Worm (Caenorhabditis elegans) whole organism, L2 larva: ENCODE data around the gene nhr-28.

ENCODE experiments used
- C34F6.9 ChIP-seq: fragments of 150-350 bp; optimal IDR thresholded peaks from 2 replicates; lab custom pipeline; 2014; ENCODE audit warnings: missing biosample characterization, missing genetic modification characterization
- F13H6.1 ChIP-seq: sonication (generic microtip); optimal IDR thresholded peaks from 2 replicates; lab custom pipeline; 2016; ENCODE audit warnings: missing genetic modification characterization, missing compliant biosample characterization
- Y55F3AM.14 ChIP-seq: fragments of 200-800 bp; sonication (Bioruptor generic); optimal IDR thresholded peaks from 2 replicates; lab custom pipeline; 2018; ENCODE audit warnings: mild to moderate bottlenecking, missing genetic modification characterization, missing compliant biosample characterization
- ZK546.5 ChIP-seq: sonication (generic microtip); optimal IDR thresholded peaks from 2 replicates; lab custom pipeline; 2017; ENCODE audit warnings: missing biosample characterization, missing genetic modification characterization
- alr-1 ChIP-seq: fragments of 150-350 bp; optimal IDR thresholded peaks from 2 replicates; lab custom pipeline; 2014; ENCODE audit warnings: missing biosample characterization, missing genetic modification characterization
- ama-1 ChIP-seq: fragments of 150-350 bp; optimal IDR thresholded peaks from 2 replicates; lab custom pipeline; 2018; ENCODE audit warnings: inconsistent platforms
- ceh-16 ChIP-seq: fragments of 150-350 bp; optimal IDR thresholded peaks from 2 replicates; lab custom pipeline; 2014; ENCODE audit warnings: missing biosample characterization, missing genetic modification characterization
- ceh-82 ChIP-seq: fragments of 150-350 bp; optimal IDR thresholded peaks from 2 replicates; lab custom pipeline; 2014; ENCODE audit warnings: missing biosample characterization, missing genetic modification characterization
- crh-2 ChIP-seq: sonication (generic microtip); optimal IDR thresholded peaks from 2 replicates; lab custom pipeline; 2017; ENCODE audit warnings: missing biosample characterization, missing genetic modification characterization
- dmd-4 ChIP-seq: sonication (generic microtip); optimal IDR thresholded peaks from 2 replicates; lab custom pipeline; 2017; ENCODE audit warnings: missing biosample characterization, missing genetic modification characterization
- egl-27 ChIP-seq: sonication (generic microtip); optimal IDR thresholded peaks from 3 replicates; lab custom pipeline; 2017; ENCODE audit warnings: missing biosample characterization, missing genetic modification reagents, missing genetic modification characterization
- elt-1 ChIP-seq: fragments of 150-350 bp; optimal IDR thresholded peaks from 2 replicates; lab custom pipeline; 2014; ENCODE audit warnings: missing biosample characterization, missing genetic modification characterization
- elt-3 ChIP-seq: sonication (generic microtip); optimal IDR thresholded peaks from 2 replicates; lab custom pipeline; 2017; ENCODE audit warnings: missing biosample characterization, missing genetic modification characterization
- fos-1 ChIP-seq: fragments of 150-350 bp; optimal IDR thresholded peaks from 2 replicates; lab custom pipeline; 2014; ENCODE audit warnings: missing biosample characterization, missing genetic modification characterization
- gmeb-1 ChIP-seq: fragments of 150-350 bp; optimal IDR thresholded peaks from 2 replicates; lab custom pipeline; 2014; ENCODE audit warnings: missing biosample characterization, missing genetic modification characterization
- lin-39 ChIP-seq: fragments of 150-350 bp; optimal IDR thresholded peaks from 2 replicates; lab custom pipeline; 2014; ENCODE audit warnings: missing biosample characterization, missing genetic modification reagents, missing genetic modification characterization
- lsy-2 ChIP-seq, 2 experiments: fragments of 150-350 bp in 1 of 2; sonication (generic microtip) in 1 of 2; optimal IDR thresholded peaks; 2 replicates each; lab custom pipeline; 2014 to 2017; ENCODE audit warnings: missing biosample characterization in 2 of 2, missing genetic modification characterization in 2 of 2
- mdl-1 ChIP-seq, 2 experiments: fragments of 150-350 bp in 1 of 2; sonication (generic microtip) in 1 of 2; optimal IDR thresholded peaks; 2 replicates each; lab custom pipeline; 2017; ENCODE audit warnings: missing biosample characterization in 2 of 2, missing genetic modification characterization in 2 of 2
- nhr-10 ChIP-seq: sonication (generic microtip); optimal IDR thresholded peaks from 2 replicates; lab custom pipeline; 2017; ENCODE audit warnings: missing biosample characterization, missing genetic modification characterization
- nhr-11 ChIP-seq: fragments of 150-350 bp; optimal IDR thresholded peaks from 2 replicates; lab custom pipeline; 2014; ENCODE audit warnings: missing biosample characterization, missing genetic modification characterization
- nhr-12 ChIP-seq: fragments of 150-350 bp; optimal IDR thresholded peaks from 2 replicates; lab custom pipeline; 2014; ENCODE audit warnings: missing biosample characterization, missing genetic modification characterization
- nhr-129 ChIP-seq: fragments of 150-350 bp; optimal IDR thresholded peaks from 2 replicates; lab custom pipeline; 2014; ENCODE audit warnings: missing biosample characterization, missing genetic modification characterization
- nhr-21 ChIP-seq: fragments of 150-350 bp; optimal IDR thresholded peaks from 2 replicates; lab custom pipeline; 2014; ENCODE audit warnings: missing biosample characterization, missing genetic modification characterization
- nhr-237 ChIP-seq: fragments of 150-350 bp; optimal IDR thresholded peaks from 2 replicates; lab custom pipeline; 2014; ENCODE audit warnings: missing biosample characterization, missing genetic modification characterization
- nhr-25 ChIP-seq: fragments of 150-350 bp; sonication (generic microtip); optimal IDR thresholded peaks from 3 replicates; lab custom pipeline; 2014; ENCODE audit warnings: missing biosample characterization, missing genetic modification characterization
- nhr-6 ChIP-seq: fragments of 150-350 bp; optimal IDR thresholded peaks from 2 replicates; lab custom pipeline; 2014; ENCODE audit warnings: missing biosample characterization, missing genetic modification characterization
- nhr-77 ChIP-seq: fragments of 150-350 bp; optimal IDR thresholded peaks from 2 replicates; lab custom pipeline; 2014; ENCODE audit warnings: missing biosample characterization, missing genetic modification characterization
- peb-1 ChIP-seq: fragments of 150-350 bp; optimal IDR thresholded peaks from 2 replicates; lab custom pipeline; 2014; ENCODE audit warnings: missing biosample characterization, missing genetic modification characterization
- sem-4 ChIP-seq: fragments of 150-350 bp; optimal IDR thresholded peaks from 2 replicates; lab custom pipeline; 2014; ENCODE audit warnings: missing biosample characterization, missing genetic modification reagents, missing genetic modification characterization
- skn-1 ChIP-seq: sonication (generic microtip); optimal IDR thresholded peaks from 2 replicates; lab custom pipeline; 2017; ENCODE audit warnings: missing biosample characterization, missing genetic modification characterization
- sma-9 ChIP-seq, 2 experiments: fragments of 150-350 bp in 1 of 2; sonication (generic microtip) in 1 of 2; optimal IDR thresholded peaks; 2 replicates each; lab custom pipeline; 2014 to 2016; ENCODE audit warnings: missing genetic modification characterization in 2 of 2, mild to moderate bottlenecking in 1 of 2, missing biosample characterization in 1 of 2, missing compliant biosample characterization in 1 of 2, missing genetic modification reagents in 1 of 2, moderate library complexity in 1 of 2
- snpc-4 ChIP-seq: fragments of 150-350 bp; optimal IDR thresholded peaks from 2 replicates; lab custom pipeline; 2014; ENCODE audit warnings: missing biosample characterization, missing genetic modification characterization
- unc-39 ChIP-seq: fragments of 150-350 bp; optimal IDR thresholded peaks from 2 replicates; lab custom pipeline; 2014; ENCODE audit warnings: missing biosample characterization, missing genetic modification characterization
- unc-62 ChIP-seq: fragments of 150-350 bp; optimal IDR thresholded peaks from 2 replicates; lab custom pipeline; 2014; ENCODE audit warnings: missing biosample characterization, missing genetic modification reagents, missing genetic modification characterization
- ztf-11 ChIP-seq: sonication (generic microtip); optimal IDR thresholded peaks from 2 replicates; lab custom pipeline; 2017; ENCODE audit warnings: missing biosample characterization, missing genetic modification characterization
- ztf-4 ChIP-seq: fragments of 150-350 bp; optimal IDR thresholded peaks from 2 replicates; lab custom pipeline; 2014; ENCODE audit warnings: missing biosample characterization, missing genetic modification characterization

Gene nhr-28

DNA sequence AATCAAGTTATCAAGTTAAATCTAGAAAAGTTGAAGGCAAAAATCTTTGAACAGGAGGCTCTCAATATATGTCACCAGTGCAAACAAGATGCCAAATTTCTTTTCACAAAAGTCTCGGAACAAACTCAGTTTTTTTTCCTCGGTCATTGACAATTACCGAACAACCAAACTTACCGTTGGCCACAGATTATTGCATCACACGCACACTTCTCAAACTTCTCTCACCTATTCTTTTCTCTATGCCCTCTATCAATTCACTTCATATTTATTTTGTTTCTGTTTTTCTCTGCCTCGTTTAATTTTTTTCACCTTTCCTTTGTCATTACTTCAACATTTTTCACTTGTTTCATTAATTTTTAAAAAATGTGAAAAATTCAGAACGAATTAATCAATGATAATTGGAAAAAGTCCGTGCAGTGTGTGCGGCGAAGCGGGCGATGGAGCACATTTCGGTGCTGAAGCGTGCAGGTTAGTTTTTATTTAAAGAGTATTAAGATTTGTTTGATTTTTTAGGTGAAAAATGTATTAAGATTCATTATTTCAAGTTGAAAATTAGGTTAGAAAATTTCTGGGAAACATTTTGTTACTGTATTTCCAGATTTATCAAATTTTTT lies at the start of gene nhr-28:
Gene nhr-28 (plus strand): TSS at position 379 of the 614 bp plus-strand sequence.
- TF ChIP-seq mdl-1 (tag; optimal IDR thresholded peaks at IDR 0.05; lab: Kevin White, UChicago) (no peak), nhr-129 (tag; lab: Kevin White, UChicago) (peak; percentile 88)

DNA sequence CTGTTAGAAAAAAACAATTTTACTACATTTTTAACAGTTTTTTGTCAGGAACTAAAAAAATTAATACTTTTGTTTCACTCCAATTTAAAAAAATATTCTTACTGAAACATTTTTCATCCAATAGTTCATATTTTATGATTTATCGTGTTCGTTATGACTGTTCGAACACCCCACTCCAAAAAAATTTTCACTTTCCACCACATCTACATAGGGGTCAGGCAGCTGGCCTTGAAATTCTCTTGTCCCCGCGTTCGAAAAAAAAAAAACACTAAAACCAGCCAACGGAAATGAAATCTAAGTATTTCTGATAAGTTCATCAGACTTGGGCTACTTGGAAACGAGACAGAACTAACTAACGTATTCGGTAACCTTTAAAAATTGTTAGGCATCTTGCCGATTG lies 48.6 kb upstream of the nhr-28 start, which contains the start of gene twk-22:
Gene twk-22 (plus strand): TSS at position 301 of the 400 bp plus-strand sequence.
- TF ChIP-seq sem-4: no peak
- no peak for TF ChIP-seq nhr-237 (tag; lab: Kevin White, UChicago)
- no peak for TF ChIP-seq skn-1 (tag; lab: Kevin White, UChicago)
- no peak for TF ChIP-seq ceh-82 (tag; lab: Kevin White, UChicago)
- TF ChIP-seq C34F6.9: no peak
- no peak for TF ChIP-seq elt-3 (tag; lab: Kevin White, UChicago)
- TF ChIP-seq ceh-16 (tag; lab: Kevin White, UChicago): no peak
- no peak for TF ChIP-seq nhr-10 (tag; lab: Kevin White, UChicago)
- TF ChIP-seq ztf-11: no peak
- TF ChIP-seq ZK546.5 (tag; lab: Kevin White, UChicago): no peak
- TF ChIP-seq lsy-2 (tag; optimal IDR thresholded peaks at IDR 0.05; lab: Kevin White, UChicago): no peak
- TF ChIP-seq dmd-4: no peak
- no peak for TF ChIP-seq nhr-77 (tag; lab: Kevin White, UChicago)
- no peak for TF ChIP-seq nhr-129 (tag; lab: Kevin White, UChicago)
- no peak for TF ChIP-seq ama-1

DNA sequence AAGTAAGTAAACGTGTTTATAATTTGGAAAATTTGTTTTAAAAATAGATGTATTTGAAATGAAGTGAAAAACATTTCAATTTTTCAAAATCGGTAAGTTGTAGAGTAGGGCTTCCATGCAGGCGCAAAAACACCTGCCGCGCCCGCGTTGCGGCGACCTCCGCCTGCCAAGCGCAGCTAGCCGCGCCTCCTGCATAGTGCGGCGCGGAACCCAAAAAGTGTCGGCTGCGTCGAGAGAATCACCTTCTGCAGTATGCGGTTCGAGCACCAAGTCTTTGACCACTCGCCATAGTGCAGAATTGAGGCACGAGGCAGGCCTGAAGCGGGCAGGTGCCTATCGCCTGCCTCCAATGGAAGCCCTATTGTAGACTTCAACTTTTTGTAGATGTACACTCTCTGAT lies 45.1 kb upstream of the nhr-28 start:
- TF ChIP-seq dmd-4 (no peak), nhr-21 (no peak), alr-1 (tag; lab: Kevin White, UChicago) (no peak), fos-1 (tag; lab: Kevin White, UChicago) (no peak), egl-27 (no peak), nhr-25 (no peak), Y55F3AM.14 (GFP tag; lab: Kevin White, UChicago) (no peak), ceh-16 (tag; lab: Kevin White, UChicago) (no peak), gmeb-1 (tag; lab: Kevin White, UChicago) (no peak), nhr-11 (tag; lab: Kevin White, UChicago) (no peak), nhr-129 (tag; lab: Kevin White, UChicago) (no peak), nhr-12 (tag; lab: Kevin White, UChicago) (no peak), nhr-237 (tag; lab: Kevin White, UChicago) (no peak), unc-62 (GFP tag; lab: Kevin White, UChicago) (no peak), snpc-4 (tag; lab: Kevin White, UChicago) (no peak), lin-39 (no peak), unc-39 (no peak), skn-1 (tag; lab: Kevin White, UChicago) (no peak), ztf-4 (tag; lab: Kevin White, UChicago) (no peak)

ce11 chrX:16317629-16318028 lies 37.1 kb upstream of the nhr-28 start, which contains the start of gene T01B4.3:
TSS of gene T01B4.3 (minus strand) at chrX:16317729.
- TF ChIP-seq egl-27 (no peak), unc-62 (GFP tag; lab: Kevin White, UChicago) (no peak), ztf-4 (tag; lab: Kevin White, UChicago) (no peak), nhr-21 (no peak), F13H6.1 (tag; lab: Kevin White, UChicago) (no peak), nhr-6 (tag; lab: Kevin White, UChicago) (no peak), dmd-4 (no peak), nhr-12 (tag; lab: Kevin White, UChicago) (no peak), crh-2 (tag; lab: Kevin White, UChicago) (no peak), nhr-237 (tag; lab: Kevin White, UChicago) (no peak), nhr-11 (tag; lab: Kevin White, UChicago) (no peak), ZK546.5 (tag; lab: Kevin White, UChicago) (no peak)

- TF ChIP-seq sma-9 (GFP tag; optimal IDR thresholded peaks at IDR 0.05; lab: Kevin White, UChicago) (no peak), sma-9 (tag; optimal IDR thresholded peaks at IDR 0.05; lab: Kevin White, UChicago) (no peak), nhr-129 (tag; lab: Kevin White, UChicago) (no peak), elt-1 (tag; lab: Kevin White, UChicago) (no peak), peb-1 (tag; lab: Kevin White, UChicago) (no peak), ceh-16 (tag; lab: Kevin White, UChicago) (no peak), elt-3 (tag; lab: Kevin White, UChicago) (no peak)
These were observed 36.5 kb upstream of the nhr-28 start for ce11 chrX:16318248-16318647.
